Fruit fly (Drosophila melanogaster) ovary, adult (tissue): Measurements from ENCODE around the gene Psa.

Source experiments
- CG17801 ChIP-seq: fragments of 200-800 bp; optimal IDR thresholded peaks from 2 replicates; lab custom pipeline; 2019; ENCODE audit warnings: missing biosample characterization, mild to moderate bottlenecking, missing genetic modification characterization, moderate library complexity; ENCODE audit not compliant: partially characterized antibody

Gene Psa

dm6 chr3L:1502086-1502893, at the start of gene Psa, which contains the start of gene hfp:
Gene Psa, plus strand, starts transcription at chr3L:1502843.
Gene hfp, minus strand, starts transcription at chr3L:1502590.
- TF ChIP-seq CG17801 (GFP tag; lab: Kevin White, UChicago), result peak; percentile 31

dm6 chr3L:1457281-1457680, 45.4 kb upstream of the Psa start:
- no peak for TF ChIP-seq CG17801 (GFP tag; lab: Kevin White, UChicago)

DNA sequence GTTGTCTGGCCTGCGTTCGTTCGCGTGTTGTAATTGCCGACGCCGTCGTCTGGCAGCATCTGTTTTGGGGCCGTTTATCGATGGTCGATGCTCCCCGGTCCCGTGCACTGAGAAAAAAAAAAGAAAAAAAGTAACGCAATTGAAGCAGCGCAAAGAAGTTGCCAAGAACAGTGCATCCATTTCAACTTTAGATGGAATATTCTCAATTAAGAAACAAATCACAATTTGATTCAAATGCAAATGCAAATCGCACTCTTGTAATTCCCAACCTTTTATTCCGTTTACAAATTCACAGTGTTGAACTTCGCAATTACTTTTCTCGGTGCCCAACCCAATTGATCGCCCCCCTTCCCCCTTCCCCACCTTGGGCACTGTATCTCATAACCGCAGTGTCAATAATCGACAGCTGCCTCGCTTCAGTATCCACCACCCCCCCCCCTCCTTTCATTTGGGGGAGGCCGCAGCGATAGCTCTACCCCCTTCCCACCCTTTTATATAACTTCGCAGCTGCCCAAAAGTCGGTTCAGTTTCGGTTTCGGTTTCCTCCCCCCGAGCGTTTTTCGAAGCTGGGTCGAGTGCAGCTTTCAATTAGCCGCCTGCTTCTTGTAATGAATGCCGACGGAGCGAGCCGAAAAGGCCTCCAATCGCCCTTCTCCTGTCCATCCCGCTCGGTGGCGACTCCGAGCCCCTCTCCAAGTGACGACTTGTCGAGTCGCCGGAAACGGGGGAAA, 44.5 kb upstream of the Psa start:
- TF ChIP-seq CG17801 (GFP tag; lab: Kevin White, UChicago), result no peak

DNA sequence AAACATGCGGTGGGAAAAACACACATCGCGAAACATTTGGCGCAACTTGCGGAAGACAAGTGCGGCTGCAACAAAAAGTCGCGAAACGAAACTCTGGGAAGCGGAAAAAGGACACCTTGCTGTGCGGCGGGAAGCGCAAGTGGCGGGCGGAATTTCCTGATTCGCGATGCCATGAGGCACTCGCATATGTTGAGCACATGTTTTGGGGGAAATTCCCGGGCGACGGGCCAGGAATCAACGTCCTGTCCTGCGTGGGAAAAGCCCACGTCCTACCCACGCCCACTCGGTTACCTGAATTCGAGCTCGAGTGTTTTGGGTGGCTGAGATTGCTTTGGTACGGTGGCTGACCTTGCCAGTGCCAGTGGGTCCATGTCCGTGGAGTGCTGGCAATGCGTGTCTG, 40.8 kb upstream of the Psa start:
- no peak for TF ChIP-seq CG17801 (GFP tag; lab: Kevin White, UChicago)

dm6 chr3L:1463547-1463946, 39.1 kb upstream of the Psa start, which contains the start of gene rho:
Gene rho, plus strand, starts transcription at chr3L:1463811.
- peak; percentile 28 for TF ChIP-seq CG17801 (GFP tag; lab: Kevin White, UChicago)

dm6 chr3L:1464465-1464864, 38.2 kb upstream of the Psa start:
- TF ChIP-seq CG17801 (GFP tag; lab: Kevin White, UChicago), result no peak

dm6 chr3L:1469241-1469640, 33.4 kb upstream of the Psa start:
- no peak for TF ChIP-seq CG17801 (GFP tag; lab: Kevin White, UChicago)

- TF ChIP-seq CG17801 (GFP tag; lab: Kevin White, UChicago), result no peak
These were observed 31.6 kb upstream of the Psa start for dm6 chr3L:1471037-1471436.

DNA sequence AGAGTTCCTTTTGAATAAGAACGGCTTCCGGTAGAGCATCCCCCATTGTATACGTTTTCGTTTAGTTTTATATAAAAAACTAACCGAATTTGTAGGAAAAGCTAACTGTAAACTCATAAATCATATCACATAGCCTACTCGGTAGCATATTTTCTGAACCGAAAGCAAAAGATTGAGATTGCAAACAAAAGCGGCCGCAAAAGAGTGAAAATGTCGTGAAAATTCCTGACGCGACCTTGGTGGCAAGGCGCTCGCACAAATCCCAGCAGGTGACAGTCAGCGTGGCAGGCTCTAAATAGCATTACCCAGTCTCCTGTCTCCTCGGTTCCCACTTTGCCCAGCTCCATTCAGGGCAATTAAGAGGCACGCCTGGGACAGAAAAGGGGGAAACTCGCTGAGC, 30.7 kb upstream of the Psa start, which contains the start of gene Naa30B:
Naa30B (minus strand) TSS at position 101 of the 400 bp plus-strand sequence.
- TF ChIP-seq CG17801 (GFP tag; lab: Kevin White, UChicago), result no peak

DNA sequence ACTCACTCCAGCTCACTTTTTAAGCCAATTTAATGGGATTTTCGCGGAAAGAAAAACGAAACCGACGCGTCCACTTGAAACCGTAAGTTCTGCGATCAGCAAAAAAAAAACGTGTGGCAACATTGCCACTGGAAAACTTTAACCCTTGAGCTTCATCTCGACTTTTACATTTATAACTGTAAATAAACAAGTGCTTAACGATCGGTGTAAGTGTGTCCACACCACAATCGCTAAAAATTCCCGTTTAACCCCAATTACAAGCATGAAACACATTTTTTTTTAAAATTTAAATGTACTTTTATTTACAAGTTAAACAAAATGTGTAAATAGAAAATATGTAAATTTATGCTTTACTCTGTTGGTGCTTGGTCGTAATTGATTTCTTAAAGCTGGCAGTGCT, 27.5 kb upstream of the Psa start, which contains the start of gene Ptp61F:
Ptp61F (minus strand) TSS at position 101 of the 400 bp plus-strand sequence.
- no peak for TF ChIP-seq CG17801 (GFP tag; lab: Kevin White, UChicago)

DNA sequence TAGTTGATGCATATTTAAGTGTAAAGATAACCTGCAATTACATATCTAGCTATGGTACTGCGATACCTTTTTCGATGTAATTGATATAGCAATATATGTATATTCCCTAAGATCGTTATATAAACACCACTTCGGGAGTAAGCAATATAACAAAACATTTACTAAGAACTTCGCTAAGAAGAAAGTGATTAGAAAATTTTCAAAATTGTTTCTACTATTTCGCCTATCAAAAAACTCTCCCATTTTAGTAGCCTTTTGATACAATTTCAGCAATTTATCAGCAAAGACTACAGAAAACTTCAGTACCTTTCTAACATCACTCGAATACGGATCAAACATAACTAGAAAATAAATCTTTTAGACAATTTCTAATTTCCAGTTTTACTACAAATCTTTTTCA, 25.3 kb upstream of the Psa start, which contains the start of gene robl62A:
robl62A (plus strand) TSS at position 301 of the 400 bp plus-strand sequence.
- no peak for TF ChIP-seq CG17801 (GFP tag; lab: Kevin White, UChicago)

DNA sequence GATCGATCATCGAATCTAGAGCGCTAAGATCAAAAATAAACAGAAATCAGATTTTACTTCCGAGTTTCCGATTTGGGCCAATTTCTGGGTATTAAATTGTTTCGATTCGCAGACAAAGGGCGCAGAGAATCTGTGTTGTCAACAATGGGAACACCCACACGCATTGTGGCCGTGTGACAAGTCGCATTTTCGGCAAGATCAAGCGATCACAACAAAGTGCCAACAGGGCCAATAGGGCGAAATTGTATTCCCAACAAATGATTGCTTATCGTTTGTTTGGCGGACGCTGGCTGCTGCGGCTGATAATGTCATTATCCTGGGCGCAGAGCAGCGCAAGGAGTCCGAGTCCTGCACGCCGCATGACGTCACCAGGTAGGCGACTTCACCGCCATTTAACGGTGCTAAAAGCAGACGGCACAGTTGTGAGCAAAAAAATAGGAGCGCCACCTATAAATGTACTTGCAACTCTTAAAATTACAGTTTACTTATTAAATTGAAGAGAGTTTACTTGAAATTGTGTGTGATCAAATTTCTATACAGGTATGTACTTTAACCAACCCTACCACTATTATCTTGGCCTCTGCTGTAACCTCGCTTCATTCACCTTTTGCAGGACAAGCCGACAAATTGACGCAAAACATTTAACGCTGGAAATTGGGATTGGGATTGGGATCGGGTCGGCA, 23.5 kb upstream of the Psa start:
- peak; percentile 64 for TF ChIP-seq CG17801 (GFP tag; lab: Kevin White, UChicago)

dm6 chr3L:1484747-1485146, 17.9 kb upstream of the Psa start:
- TF ChIP-seq CG17801 (GFP tag; lab: Kevin White, UChicago), result no peak

dm6 chr3L:1488592-1489183, 14.0 kb upstream of the Psa start:
- no peak for TF ChIP-seq CG17801 (GFP tag; lab: Kevin White, UChicago)
